Worm (Caenorhabditis elegans): ENCODE data around the gene T12C9.7.

Gene T12C9.7

ce11 chrII:4482021-4482420, 21.3 kb upstream of the T12C9.7 start, which contains the start of gene T05C1.2:
TSS of gene T05C1.2 (minus strand) at chrII:4482121.
- TF ChIP-seq sea-1 (GFP tag; conservative IDR thresholded peaks at IDR 0.05) (no peak), aly-1 (tag; optimal IDR thresholded peaks at IDR 0.05) (no peak), pes-1 (GFP tag; IDR thresholded peaks at IDR 0.05) (no peak), tbx-11 (GFP tag; IDR thresholded peaks at IDR 0.05) (no peak), tra-4 (tag; optimal IDR thresholded peaks at IDR 0.05) (no peak), tbx-37 (GFP tag; conservative IDR thresholded peaks at IDR 0.05) (no peak), ama-1 (optimal IDR thresholded peaks at IDR 0.05) (no peak), hmg-4 (GFP tag; optimal IDR thresholded peaks at IDR 0.05) (no peak), ceh-36 (tag; optimal IDR thresholded peaks at IDR 0.05) (no peak), scrt-1 (GFP tag; IDR thresholded peaks at IDR 0.05) (no peak), B0310.2 (tag; optimal IDR thresholded peaks at IDR 0.05) (no peak)

DNA sequence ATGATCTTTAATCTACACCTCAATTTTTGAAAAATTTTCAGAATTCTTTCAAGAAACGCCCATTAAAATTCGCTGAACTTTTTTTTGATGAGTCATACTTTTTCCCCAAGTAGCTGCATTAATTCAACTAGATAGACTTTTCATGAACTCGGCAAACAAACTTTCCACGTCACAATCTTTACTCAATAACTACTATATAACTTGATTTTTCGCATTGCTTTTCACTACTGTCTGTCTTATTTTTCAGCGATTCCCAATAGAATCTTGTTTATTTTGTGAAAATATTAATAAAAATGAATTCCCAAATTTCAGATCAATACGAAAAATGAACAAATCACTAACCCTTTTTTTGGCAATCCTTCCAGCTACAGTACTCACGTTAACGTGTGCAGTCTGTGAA, 17.6 kb upstream of the T12C9.7 start, which contains the start of gene T05C1.1:
Gene T05C1.1 (plus strand): TSS at position 301 of the 400 bp plus-strand sequence.
- no peak for TF ChIP-seq B0310.2 (tag; optimal IDR thresholded peaks at IDR 0.05)
- TF ChIP-seq sea-1 (GFP tag; conservative IDR thresholded peaks at IDR 0.05), result no peak
- no peak for TF ChIP-seq ets-7 (tag; optimal IDR thresholded peaks at IDR 0.05)
- no peak for TF ChIP-seq ama-1 (optimal IDR thresholded peaks at IDR 0.05)
- TF ChIP-seq hmbx-1 (tag; optimal IDR thresholded peaks at IDR 0.05), result no peak
- TF ChIP-seq ceh-36 (tag; optimal IDR thresholded peaks at IDR 0.05), result no peak
- no peak for TF ChIP-seq tbx-37 (GFP tag; conservative IDR thresholded peaks at IDR 0.05)
- no peak for TF ChIP-seq flt-1 (GFP tag; IDR thresholded peaks at IDR 0.05)
- TF ChIP-seq F13C5.2 (tag; optimal IDR thresholded peaks at IDR 0.05), result no peak
- TF ChIP-seq hnd-1 (tag; optimal IDR thresholded peaks at IDR 0.05), result no peak
- no peak for TF ChIP-seq pes-1 (GFP tag; IDR thresholded peaks at IDR 0.05)
- no peak for TF ChIP-seq tra-4 (tag; optimal IDR thresholded peaks at IDR 0.05)

ce11 chrII:4474005-4474655, 13.4 kb upstream of the T12C9.7 start:
- TF ChIP-seq ama-1 (optimal IDR thresholded peaks at IDR 0.05), result no peak
- no peak for TF ChIP-seq hmg-4 (GFP tag; optimal IDR thresholded peaks at IDR 0.05)
- TF ChIP-seq scrt-1 (GFP tag; IDR thresholded peaks at IDR 0.05), result no peak
- no peak for TF ChIP-seq hnd-1 (tag; optimal IDR thresholded peaks at IDR 0.05)
- TF ChIP-seq B0310.2 (tag; optimal IDR thresholded peaks at IDR 0.05), result no peak
- no peak for TF ChIP-seq sea-1 (GFP tag; conservative IDR thresholded peaks at IDR 0.05)
- no peak for TF ChIP-seq tbx-11 (GFP tag; IDR thresholded peaks at IDR 0.05)
- TF ChIP-seq ets-7 (tag; optimal IDR thresholded peaks at IDR 0.05), result no peak
- TF ChIP-seq F13C5.2 (tag; optimal IDR thresholded peaks at IDR 0.05), result no peak
- TF ChIP-seq tra-4 (tag; optimal IDR thresholded peaks at IDR 0.05), result no peak
- no peak for TF ChIP-seq pes-1 (GFP tag; IDR thresholded peaks at IDR 0.05)
- TF ChIP-seq hmbx-1 (tag; optimal IDR thresholded peaks at IDR 0.05), result no peak
- no peak for TF ChIP-seq flt-1 (GFP tag; IDR thresholded peaks at IDR 0.05)
- TF ChIP-seq ceh-36 (tag; optimal IDR thresholded peaks at IDR 0.05), result no peak
- no peak for TF ChIP-seq aly-1 (tag; optimal IDR thresholded peaks at IDR 0.05)

ce11 chrII:4470972-4471645, 10.4 kb upstream of the T12C9.7 start, which contains the start of gene W06B4.1:
TSS of gene W06B4.1 (plus strand) at chrII:4471595.
- TF ChIP-seq ceh-36 (tag; optimal IDR thresholded peaks at IDR 0.05) (no peak), aly-1 (tag; optimal IDR thresholded peaks at IDR 0.05) (no peak), hnd-1 (tag; optimal IDR thresholded peaks at IDR 0.05) (no peak), sea-1 (GFP tag; conservative IDR thresholded peaks at IDR 0.05) (no peak), ets-7 (tag; optimal IDR thresholded peaks at IDR 0.05) (no peak), tra-4 (tag; optimal IDR thresholded peaks at IDR 0.05) (no peak), hmg-4 (GFP tag; optimal IDR thresholded peaks at IDR 0.05) (no peak), hmbx-1 (tag; optimal IDR thresholded peaks at IDR 0.05) (no peak), ceh-13 (GFP tag; optimal IDR thresholded peaks at IDR 0.05) (no peak), tbx-11 (GFP tag; IDR thresholded peaks at IDR 0.05) (no peak), flt-1 (GFP tag; IDR thresholded peaks at IDR 0.05) (no peak), ama-1 (optimal IDR thresholded peaks at IDR 0.05) (no peak), tbx-37 (GFP tag; conservative IDR thresholded peaks at IDR 0.05) (no peak), pes-1 (GFP tag; IDR thresholded peaks at IDR 0.05) (no peak), B0310.2 (tag; optimal IDR thresholded peaks at IDR 0.05) (no peak), scrt-1 (GFP tag; IDR thresholded peaks at IDR 0.05) (no peak), F13C5.2 (tag; optimal IDR thresholded peaks at IDR 0.05) (no peak)

DNA sequence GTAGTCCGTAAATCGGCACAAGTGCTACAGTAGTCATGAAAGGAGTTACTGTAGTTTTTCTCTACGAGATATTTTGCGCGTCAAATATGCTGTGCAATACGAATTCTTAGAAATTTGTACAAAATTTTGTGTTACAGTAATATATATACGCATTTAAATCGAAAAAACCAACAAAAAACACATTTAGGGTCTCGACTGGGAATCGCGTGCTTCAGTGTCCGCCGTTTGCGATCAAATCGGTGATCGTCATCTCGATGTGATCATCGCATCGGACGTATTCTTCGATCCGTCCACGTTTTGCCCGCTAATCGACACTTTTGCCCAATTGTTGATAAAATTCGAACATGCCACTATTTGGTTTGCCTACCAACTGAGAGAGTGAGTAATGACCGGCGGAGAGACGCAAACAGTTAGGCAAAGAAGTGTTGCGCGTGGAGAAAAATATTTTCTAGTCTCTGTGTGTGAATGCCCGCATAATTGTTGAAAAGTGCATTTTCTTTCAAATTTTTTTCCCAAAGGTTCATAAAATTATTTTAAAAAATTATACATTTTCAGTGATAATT, 8.2 kb upstream of the T12C9.7 start:
- no peak for TF ChIP-seq B0310.2 (tag; optimal IDR thresholded peaks at IDR 0.05)
- no peak for TF ChIP-seq hmbx-1 (tag; optimal IDR thresholded peaks at IDR 0.05)
- no peak for TF ChIP-seq tbx-11 (GFP tag; IDR thresholded peaks at IDR 0.05)
- no peak for TF ChIP-seq hmg-4 (GFP tag; optimal IDR thresholded peaks at IDR 0.05)
- no peak for TF ChIP-seq ceh-36 (tag; optimal IDR thresholded peaks at IDR 0.05)
- TF ChIP-seq sea-1 (GFP tag; conservative IDR thresholded peaks at IDR 0.05), result no peak
- TF ChIP-seq ceh-13 (GFP tag; optimal IDR thresholded peaks at IDR 0.05), result no peak
- TF ChIP-seq hnd-1 (tag; optimal IDR thresholded peaks at IDR 0.05), result no peak
- TF ChIP-seq scrt-1 (GFP tag; IDR thresholded peaks at IDR 0.05), result no peak
- no peak for TF ChIP-seq pes-1 (GFP tag; IDR thresholded peaks at IDR 0.05)
- TF ChIP-seq ets-7 (tag; optimal IDR thresholded peaks at IDR 0.05), result no peak
- TF ChIP-seq tbx-37 (GFP tag; conservative IDR thresholded peaks at IDR 0.05), result no peak
- no peak for TF ChIP-seq F13C5.2 (tag; optimal IDR thresholded peaks at IDR 0.05)

DNA sequence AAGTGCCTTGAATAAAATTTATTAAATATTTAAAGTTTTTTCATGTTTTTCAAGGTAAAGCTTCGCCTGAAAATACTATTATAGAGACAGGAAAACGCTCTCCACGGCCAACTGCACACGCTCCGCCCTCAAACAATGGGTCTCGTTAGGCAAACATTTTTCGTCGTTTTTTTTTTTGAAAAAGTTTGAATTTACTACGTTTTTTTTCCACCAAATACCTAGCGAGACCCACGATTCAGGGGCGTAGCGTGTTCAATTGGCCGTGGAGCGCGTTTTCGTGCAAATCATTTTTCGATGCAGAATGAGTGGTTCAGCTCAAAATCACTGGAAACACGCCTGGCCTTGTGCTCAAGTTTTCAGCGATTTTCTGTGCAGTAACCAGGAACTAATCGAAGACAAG, 7.1 kb upstream of the T12C9.7 start, which contains the start of gene W06B4.2:
Gene W06B4.2 (plus strand): TSS at position 301 of the 400 bp plus-strand sequence.
- no peak for TF ChIP-seq tbx-37 (GFP tag; conservative IDR thresholded peaks at IDR 0.05)
- no peak for TF ChIP-seq hnd-1 (tag; optimal IDR thresholded peaks at IDR 0.05)
- TF ChIP-seq aly-1 (tag; optimal IDR thresholded peaks at IDR 0.05), result no peak
- no peak for TF ChIP-seq flt-1 (GFP tag; IDR thresholded peaks at IDR 0.05)
- no peak for TF ChIP-seq hmg-4 (GFP tag; optimal IDR thresholded peaks at IDR 0.05)
- TF ChIP-seq F13C5.2 (tag; optimal IDR thresholded peaks at IDR 0.05), result no peak
- TF ChIP-seq hmbx-1 (tag; optimal IDR thresholded peaks at IDR 0.05), result no peak
- TF ChIP-seq ceh-13 (GFP tag; optimal IDR thresholded peaks at IDR 0.05), result no peak
- TF ChIP-seq scrt-1 (GFP tag; IDR thresholded peaks at IDR 0.05), result no peak
- TF ChIP-seq ama-1 (optimal IDR thresholded peaks at IDR 0.05), result no peak
- no peak for TF ChIP-seq tra-4 (tag; optimal IDR thresholded peaks at IDR 0.05)
- no peak for TF ChIP-seq B0310.2 (tag; optimal IDR thresholded peaks at IDR 0.05)
- no peak for TF ChIP-seq sea-1 (GFP tag; conservative IDR thresholded peaks at IDR 0.05)
- no peak for TF ChIP-seq ets-7 (tag; optimal IDR thresholded peaks at IDR 0.05)
- no peak for TF ChIP-seq tbx-11 (GFP tag; IDR thresholded peaks at IDR 0.05)
- no peak for TF ChIP-seq ceh-36 (tag; optimal IDR thresholded peaks at IDR 0.05)
- no peak for TF ChIP-seq pes-1 (GFP tag; IDR thresholded peaks at IDR 0.05)

Data from whole organism, early embryonic.